Worm (Caenorhabditis elegans) whole organism, mixed stage, embryonic: ENCODE data around the gene F07E5.8.

Experiments used
- M03D4.4 ChIP-seq: sonication (generic microtip); optimal IDR thresholded peaks from 2 replicates; lab custom pipeline; 2017; ENCODE audit warnings: mild to moderate bottlenecking, missing genetic modification characterization, missing compliant biosample characterization
- bed-3 ChIP-seq: fragments of 200-800 bp; sonication (Bioruptor generic); optimal IDR thresholded peaks from 3 replicates; lab custom pipeline; 2018; ENCODE audit warnings: mild to moderate bottlenecking, missing genetic modification characterization, moderate library complexity, missing compliant biosample characterization
- blmp-1 ChIP-seq: fragments of 150-350 bp; optimal IDR thresholded peaks from 2 replicates; lab custom pipeline; 2014; ENCODE audit warnings: missing biosample characterization, missing genetic modification characterization
- ceh-39 ChIP-seq: fragments of 150-350 bp; optimal IDR thresholded peaks from 2 replicates; lab custom pipeline; 2014; ENCODE audit warnings: missing biosample characterization, missing genetic modification characterization
- ceh-43 ChIP-seq: fragments of 200-800 bp; sonication (Bioruptor generic); optimal IDR thresholded peaks from 2 replicates; lab custom pipeline; 2018; ENCODE audit warnings: mild to moderate bottlenecking, missing genetic modification characterization, moderate library complexity, missing compliant biosample characterization
- ceh-83 ChIP-seq: fragments of 200-800 bp; sonication (Bioruptor generic); optimal IDR thresholded peaks from 2 replicates; lab custom pipeline; 2018; ENCODE audit warnings: mild to moderate bottlenecking, missing genetic modification characterization, missing compliant biosample characterization
- ces-1 ChIP-seq: fragments of 150-350 bp; optimal IDR thresholded peaks from 2 replicates; lab custom pipeline; 2014; ENCODE audit warnings: missing biosample characterization, missing genetic modification reagents, missing genetic modification characterization
- cnd-1 ChIP-seq: fragments of 200-800 bp; sonication (Bioruptor generic); optimal IDR thresholded peaks from 2 replicates; lab custom pipeline; 2018; ENCODE audit warnings: mild to moderate bottlenecking, missing genetic modification characterization, missing compliant biosample characterization
- elt-3 ChIP-seq: fragments of 150-350 bp; optimal IDR thresholded peaks from 2 replicates; lab custom pipeline; 2014; ENCODE audit warnings: missing biosample characterization, missing genetic modification characterization
- flh-1 ChIP-seq: fragments of 200-800 bp; sonication (Bioruptor generic); optimal IDR thresholded peaks from 2 replicates; lab custom pipeline; 2018; ENCODE audit warnings: mild to moderate bottlenecking, missing genetic modification characterization, moderate library complexity, missing compliant biosample characterization
- ham-2 ChIP-seq: fragments of 200-800 bp; sonication (Bioruptor generic); optimal IDR thresholded peaks from 2 replicates; lab custom pipeline; 2018; ENCODE audit warnings: mild to moderate bottlenecking, missing genetic modification characterization, missing compliant biosample characterization
- hlh-1 ChIP-seq: fragments of 150-350 bp; optimal IDR thresholded peaks from 2 replicates; lab custom pipeline; 2014; ENCODE audit warnings: missing biosample characterization, missing genetic modification reagents, missing genetic modification characterization
- lin-13 ChIP-seq: fragments of 150-350 bp; optimal IDR thresholded peaks from 2 replicates; lab custom pipeline; 2014; ENCODE audit warnings: missing biosample characterization, missing genetic modification characterization
- lin-32 ChIP-seq: fragments of 200-800 bp; sonication (Bioruptor generic); optimal IDR thresholded peaks from 2 replicates; lab custom pipeline; 2018; ENCODE audit warnings: mild to moderate bottlenecking, missing genetic modification characterization, missing compliant biosample characterization
- lsy-2 ChIP-seq: fragments of 150-350 bp; optimal IDR thresholded peaks from 2 replicates; lab custom pipeline; 2014; ENCODE audit warnings: missing biosample characterization, missing genetic modification characterization
- mab-5 ChIP-seq: fragments of 150-350 bp; optimal IDR thresholded peaks from 2 replicates; lab custom pipeline; 2014; ENCODE audit warnings: missing biosample characterization, missing genetic modification characterization
- mep-1 ChIP-seq: fragments of 150-350 bp; optimal IDR thresholded peaks from 2 replicates; lab custom pipeline; 2017; ENCODE audit warnings: missing biosample characterization, missing genetic modification reagents, missing genetic modification characterization, inconsistent platforms
- mls-2 ChIP-seq: sonication (generic microtip); optimal IDR thresholded peaks from 2 replicates; lab custom pipeline; 2016; ENCODE audit warnings: mild to moderate bottlenecking, missing genetic modification characterization, moderate library complexity, missing compliant biosample characterization
- nhr-12 ChIP-seq: fragments of 150-350 bp; optimal IDR thresholded peaks from 2 replicates; lab custom pipeline; 2014; ENCODE audit warnings: missing biosample characterization, missing genetic modification characterization
- nhr-2 ChIP-seq: fragments of 150-350 bp; optimal IDR thresholded peaks from 2 replicates; lab custom pipeline; 2014; ENCODE audit warnings: missing biosample characterization, missing genetic modification characterization
- nhr-237 ChIP-seq: fragments of 150-350 bp; optimal IDR thresholded peaks from 2 replicates; lab custom pipeline; 2014; ENCODE audit warnings: missing biosample characterization, missing genetic modification characterization
- nhr-28 ChIP-seq: fragments of 150-350 bp; optimal IDR thresholded peaks from 2 replicates; lab custom pipeline; 2014; ENCODE audit warnings: missing biosample characterization, missing genetic modification characterization
- nhr-76 ChIP-seq: sonication (generic microtip); optimal IDR thresholded peaks from 2 replicates; lab custom pipeline; 2017; ENCODE audit warnings: missing biosample characterization, missing genetic modification characterization
- pha-4 ChIP-seq: fragments of 150-350 bp; optimal IDR thresholded peaks from 2 replicates; lab custom pipeline; 2018; ENCODE audit warnings: missing biosample characterization, missing genetic modification reagents, missing genetic modification characterization
- sem-2 ChIP-seq: fragments of 200-800 bp; sonication (Bioruptor generic); optimal IDR thresholded peaks from 2 replicates; lab custom pipeline; 2018; ENCODE audit warnings: mild to moderate bottlenecking, missing genetic modification characterization, missing compliant biosample characterization
- sptf-1 ChIP-seq: sonication (generic microtip); optimal IDR thresholded peaks from 2 replicates; lab custom pipeline; 2017; ENCODE audit warnings: mild to moderate bottlenecking, missing genetic modification characterization, moderate library complexity, missing compliant biosample characterization
- tbx-8 ChIP-seq: fragments of 200-800 bp; sonication (Bioruptor generic); optimal IDR thresholded peaks from 2 replicates; lab custom pipeline; 2018; ENCODE audit warnings: mild to moderate bottlenecking, missing genetic modification characterization, moderate library complexity, missing compliant biosample characterization
- unc-120 ChIP-seq: sonication (generic microtip); optimal IDR thresholded peaks from 2 replicates; lab custom pipeline; 2017; ENCODE audit warnings: missing genetic modification characterization, missing compliant biosample characterization; ENCODE audit not compliant: poor library complexity, severe bottlenecking
- unc-39 ChIP-seq: fragments of 150-350 bp; optimal IDR thresholded peaks from 2 replicates; lab custom pipeline; 2014; ENCODE audit warnings: missing biosample characterization, missing genetic modification characterization
- unc-62 ChIP-seq: fragments of 150-350 bp; optimal IDR thresholded peaks from 2 replicates; lab custom pipeline; 2014; ENCODE audit warnings: missing biosample characterization, missing genetic modification reagents, missing genetic modification characterization
- zip-8 ChIP-seq: fragments of 150-350 bp; optimal IDR thresholded peaks from 2 replicates; lab custom pipeline; 2014; ENCODE audit warnings: missing biosample characterization, missing genetic modification characterization

F07E5.8 gene

DNA sequence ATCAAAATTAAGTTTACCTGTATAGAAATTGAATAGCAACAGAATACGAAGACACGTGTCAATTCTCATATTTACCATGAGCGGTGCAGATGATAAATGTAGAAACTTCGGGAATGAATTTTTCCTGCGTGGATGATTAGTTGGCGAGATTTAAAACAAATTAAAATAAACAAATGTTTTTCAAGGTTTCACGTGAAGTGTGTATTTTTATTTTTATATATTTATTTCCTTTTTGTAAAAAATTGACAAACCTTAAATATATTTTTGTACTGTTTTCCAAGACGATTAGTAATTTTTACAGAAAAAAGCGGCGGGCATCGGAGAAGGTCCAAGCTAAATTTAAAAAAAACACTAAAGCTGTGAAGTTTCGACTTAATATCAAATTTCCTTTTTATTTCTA, at the start of gene F07E5.8:
Gene F07E5.8, minus strand, starts transcription at position 101 of the 400 bp plus-strand sequence.
- TF ChIP-seq flh-1 (GFP tag; lab: Kevin White, UChicago) = no peak
- no peak for TF ChIP-seq lin-32 (GFP tag; lab: Kevin White, UChicago)

DNA sequence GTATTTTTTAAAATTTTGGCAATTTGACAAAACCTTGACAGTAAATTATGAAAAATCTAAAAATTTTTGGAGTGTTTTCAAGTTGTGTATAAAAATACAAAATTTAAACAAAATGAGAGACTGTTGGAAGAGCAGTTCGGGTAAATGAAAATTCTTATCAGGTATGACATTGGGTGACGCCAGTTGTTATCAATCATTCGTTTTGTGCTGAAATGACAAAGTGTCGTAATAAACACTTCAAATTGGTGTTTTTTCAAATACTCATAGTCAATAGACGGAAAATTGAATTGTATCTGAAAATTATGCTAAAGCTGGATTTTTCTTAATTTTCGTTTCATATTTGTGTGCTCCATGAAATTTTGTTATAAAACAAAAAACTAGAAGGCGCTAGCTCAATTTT, 47.3 kb upstream of the F07E5.8 start:
- TF ChIP-seq nhr-2 (tag; lab: Kevin White, UChicago) = no peak
- no peak for TF ChIP-seq ceh-39 (tag; lab: Kevin White, UChicago)
- no peak for TF ChIP-seq lsy-2 (tag; lab: Kevin White, UChicago)
- no peak for TF ChIP-seq nhr-12 (tag; lab: Kevin White, UChicago)
- no peak for TF ChIP-seq nhr-237 (tag; lab: Kevin White, UChicago)
- no peak for TF ChIP-seq unc-120 (tag; lab: Kevin White, UChicago)
- TF ChIP-seq pha-4 (tag; lab: Kevin White, UChicago) = no peak
- no peak for TF ChIP-seq mls-2
- TF ChIP-seq mep-1 (tag; lab: Kevin White, UChicago) = no peak
- TF ChIP-seq hlh-1 (tag; lab: Kevin White, UChicago) = no peak
- no peak for TF ChIP-seq sptf-1 (tag; lab: Kevin White, UChicago)
- no peak for TF ChIP-seq lin-13 (tag; lab: Kevin White, UChicago)
- no peak for TF ChIP-seq bed-3 (GFP tag; lab: Kevin White, UChicago)

DNA sequence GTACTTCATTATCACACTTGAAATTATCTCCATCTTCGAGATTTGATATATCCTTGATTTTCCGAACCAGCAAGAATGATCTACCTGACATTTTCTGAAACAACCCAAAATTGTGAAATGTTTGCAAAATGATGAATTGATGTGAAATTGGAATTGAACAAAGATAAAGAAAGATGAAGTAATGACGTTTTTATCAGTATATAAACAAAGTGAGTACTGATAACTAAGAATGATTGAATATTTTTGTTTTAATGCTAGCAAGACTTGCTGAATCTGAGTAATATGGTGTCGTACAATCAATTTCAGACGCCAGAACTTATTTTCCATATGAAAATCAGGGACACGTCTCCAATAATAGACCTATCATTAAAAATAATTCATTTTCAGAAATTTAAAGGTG, 46.7 kb upstream of the F07E5.8 start, which contains the start of gene math-37:
Gene math-37, minus strand, starts transcription at position 101 of the 400 bp plus-strand sequence.
- no peak for TF ChIP-seq nhr-28 (tag; lab: Kevin White, UChicago)
- no peak for TF ChIP-seq tbx-8 (GFP tag; lab: Kevin White, UChicago)
- no peak for TF ChIP-seq unc-39 (tag; lab: Kevin White, UChicago)
- TF ChIP-seq lin-32 (GFP tag; lab: Kevin White, UChicago) = no peak
- TF ChIP-seq M03D4.4 (tag; lab: Kevin White, UChicago) = no peak
- no peak for TF ChIP-seq sptf-1 (tag; lab: Kevin White, UChicago)
- TF ChIP-seq nhr-76 (tag; lab: Kevin White, UChicago) = no peak
- no peak for TF ChIP-seq ham-2
- no peak for TF ChIP-seq ceh-43
- TF ChIP-seq lsy-2 (tag; lab: Kevin White, UChicago) = no peak
- TF ChIP-seq pha-4 (tag; lab: Kevin White, UChicago) = no peak
- TF ChIP-seq elt-3 (tag; lab: Kevin White, UChicago) = no peak
- no peak for TF ChIP-seq ceh-83 (GFP tag; lab: Kevin White, UChicago)
- TF ChIP-seq nhr-237 (tag; lab: Kevin White, UChicago) = no peak
- TF ChIP-seq ceh-39 (tag; lab: Kevin White, UChicago) = no peak

DNA sequence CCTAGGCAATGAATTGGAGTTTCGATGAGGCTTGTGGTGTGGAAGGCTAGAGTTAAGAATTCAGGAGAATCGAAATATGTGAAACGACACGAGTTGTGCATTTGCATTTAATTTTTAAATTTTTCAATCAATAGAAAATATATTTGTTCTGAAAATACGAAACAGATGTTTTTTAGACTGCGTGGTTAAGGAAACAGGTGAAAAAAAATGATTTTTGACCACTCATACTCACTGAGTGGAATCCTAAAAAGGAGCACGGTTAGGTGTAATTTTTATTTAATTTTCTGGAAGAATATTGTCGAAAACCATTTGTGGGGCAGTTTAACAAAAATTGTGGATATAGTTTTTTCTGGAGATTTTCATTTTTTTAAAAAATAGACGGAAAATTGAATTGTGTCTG, 41.4 kb upstream of the F07E5.8 start, which contains the start of gene srh-195:
Gene srh-195, minus strand, starts transcription at position 101 of the 400 bp plus-strand sequence.
- TF ChIP-seq lin-32 (GFP tag; lab: Kevin White, UChicago) (no peak), unc-62 (GFP tag; lab: Kevin White, UChicago) (no peak), mab-5 (tag; lab: Kevin White, UChicago) (no peak), lin-13 (tag; lab: Kevin White, UChicago) (no peak), zip-8 (tag; lab: Kevin White, UChicago) (no peak), nhr-12 (tag; lab: Kevin White, UChicago) (no peak), ces-1 (no peak), M03D4.4 (tag; lab: Kevin White, UChicago) (no peak), ceh-83 (GFP tag; lab: Kevin White, UChicago) (no peak), sem-2 (GFP tag; lab: Kevin White, UChicago) (no peak), bed-3 (GFP tag; lab: Kevin White, UChicago) (no peak), nhr-28 (tag; lab: Kevin White, UChicago) (no peak), ham-2 (no peak), pha-4 (tag; lab: Kevin White, UChicago) (no peak), unc-39 (tag; lab: Kevin White, UChicago) (no peak)
- TF ChIP-seq, all 35 proteins: peak for 0

DNA sequence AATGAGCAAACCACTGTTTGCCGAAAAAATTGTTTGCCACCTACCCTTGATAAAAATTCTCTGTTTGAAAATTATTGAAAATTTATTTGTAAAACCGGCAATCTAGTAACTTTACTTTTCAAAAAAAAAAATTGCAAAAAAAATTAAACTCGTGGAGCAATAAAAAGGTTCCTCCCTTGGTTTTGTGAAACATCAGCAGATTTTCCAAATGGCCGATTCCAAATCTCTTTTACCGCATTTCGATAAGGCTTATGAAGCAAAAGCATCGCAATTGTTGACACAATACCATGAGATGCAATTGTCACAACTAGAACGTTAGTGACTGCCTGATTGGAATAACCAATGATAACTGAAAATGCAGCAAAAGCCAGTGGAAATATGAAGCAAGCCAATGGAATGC, 39.1 kb upstream of the F07E5.8 start:
- TF ChIP-seq mab-5 (tag; lab: Kevin White, UChicago) (no peak), nhr-76 (tag; lab: Kevin White, UChicago) (no peak), elt-3 (tag; lab: Kevin White, UChicago) (no peak), nhr-12 (tag; lab: Kevin White, UChicago) (no peak), cnd-1 (tag; lab: Kevin White, UChicago) (no peak), lsy-2 (tag; lab: Kevin White, UChicago) (no peak), flh-1 (GFP tag; lab: Kevin White, UChicago) (no peak), nhr-2 (tag; lab: Kevin White, UChicago) (no peak), tbx-8 (GFP tag; lab: Kevin White, UChicago) (no peak), nhr-237 (tag; lab: Kevin White, UChicago) (no peak), bed-3 (GFP tag; lab: Kevin White, UChicago) (no peak), sem-2 (GFP tag; lab: Kevin White, UChicago) (no peak), lin-32 (GFP tag; lab: Kevin White, UChicago) (no peak), blmp-1 (tag; lab: Kevin White, UChicago) (no peak)
